Worm (Caenorhabditis elegans) whole organism, young adult: ENCODE results near the gene Y71H2AM.1.

Experiments used
- B0019.2 ChIP-seq: fragments of 200-800 bp; sonication (Bioruptor generic); conservative IDR thresholded peaks from 2 replicates; pipeline ENCODE4 v1.3.6; 2022; ENCODE audit warnings: missing genetic modification reagents, missing genetic modification characterization, missing compliant biosample characterization
- B0035.1 ChIP-seq: sonication (generic microtip); optimal IDR thresholded peaks from 2 replicates; lab custom pipeline; 2016; ENCODE audit warnings: missing genetic modification characterization, mild to moderate bottlenecking, missing compliant biosample characterization, missing genotype, missing genetic modification reagents
- B0261.1 ChIP-seq: sonication (generic microtip); optimal IDR thresholded peaks from 2 replicates; lab custom pipeline; 2016; ENCODE audit warnings: mild to moderate bottlenecking, missing genetic modification characterization, moderate library complexity, missing compliant biosample characterization
- B0336.3 ChIP-seq: fragments of 200-800 bp; sonication (Bioruptor generic); IDR thresholded peaks from 2 replicates; pipeline ENCODE4 v1.3.6; 2022; ENCODE audit warnings: missing genetic modification characterization, missing compliant biosample characterization
- F22D6.2 ChIP-seq: sonication (generic microtip); optimal IDR thresholded peaks from 2 replicates; lab custom pipeline; 2016; ENCODE audit warnings: mild to moderate bottlenecking, missing genetic modification characterization, missing compliant biosample characterization
- F33H1.4 ChIP-seq: fragments of 200-800 bp; sonication (Bioruptor generic); IDR thresholded peaks from 2 replicates; pipeline ENCODE4 v1.3.6; 2022; ENCODE audit warnings: missing genetic modification reagents, missing genetic modification characterization, missing compliant biosample characterization
- F55B11.4 ChIP-seq: sonication (generic microtip); optimal IDR thresholded peaks from 2 replicates; lab custom pipeline; 2016; ENCODE audit warnings: missing compliant biosample characterization, missing genetic modification characterization, borderline replicate concordance; ENCODE audit not compliant: insufficient read depth
- K11D2.4 ChIP-seq: fragments of 200-800 bp; sonication (Bioruptor generic); IDR thresholded peaks from 2 replicates; pipeline ENCODE4 v1.3.6; 2022; ENCODE audit warnings: missing genetic modification reagents, missing genetic modification characterization, missing compliant biosample characterization
- T07F8.4 ChIP-seq: sonication (generic microtip); optimal IDR thresholded peaks from 2 replicates; lab custom pipeline; 2016; ENCODE audit warnings: mild to moderate bottlenecking, missing genetic modification characterization, moderate library complexity, missing compliant biosample characterization
- T26A5.8 ChIP-seq: sonication (generic microtip); optimal IDR thresholded peaks from 2 replicates; lab custom pipeline; 2016; ENCODE audit warnings: missing genetic modification characterization, missing compliant biosample characterization
- Y53G8AR.9 ChIP-seq: fragments of 200-800 bp; sonication (Bioruptor generic); conservative IDR thresholded peaks from 2 replicates; pipeline ENCODE4 v1.3.6; 2022; ENCODE audit warnings: missing genetic modification reagents, missing genetic modification characterization, missing compliant biosample characterization
- Y67H2A.10 ChIP-seq: fragments of 200-800 bp; sonication (Bioruptor generic); conservative IDR thresholded peaks from 2 replicates; pipeline ENCODE4 v1.3.6; 2022; ENCODE audit warnings: missing genetic modification reagents, missing genetic modification characterization, missing compliant biosample characterization
- Y95B8A.8 ChIP-seq: fragments of 200-800 bp; sonication (Bioruptor generic); IDR thresholded peaks from 2 replicates; pipeline ENCODE4 v1.3.6; 2022; ENCODE audit warnings: missing genetic modification reagents, missing genetic modification characterization, missing compliant biosample characterization
- ZK185.1 ChIP-seq: sonication (generic microtip); optimal IDR thresholded peaks from 2 replicates; lab custom pipeline; 2016; ENCODE audit warnings: mild to moderate bottlenecking, missing genetic modification characterization, missing compliant biosample characterization; ENCODE audit not compliant: poor library complexity, severe bottlenecking
- akir-1 ChIP-seq: fragments of 200-800 bp; sonication (Bioruptor generic); optimal IDR thresholded peaks from 2 replicates; lab custom pipeline; 2018; ENCODE audit warnings: mild to moderate bottlenecking, missing genetic modification characterization, moderate library complexity, missing compliant biosample characterization
- ama-1 ChIP-seq, 3 experiments: fragments of 150-350 bp in 1 of 3; sonication (generic microtip) in 2 of 3; optimal IDR thresholded peaks; 2 replicates each; lab custom pipeline; 2014 to 2018; ENCODE audit warnings: missing biosample characterization in 2 of 3, missing genetic modification characterization in 2 of 3, missing genetic modification reagents in 2 of 3
- aptf-2 ChIP-seq: fragments of 200-800 bp; sonication (Bioruptor generic); conservative IDR thresholded peaks from 2 replicates; pipeline ENCODE4 v1.3.6; 2022; ENCODE audit warnings: missing genetic modification reagents, missing genetic modification characterization, missing compliant biosample characterization
- bed-1 ChIP-seq: fragments of 200-800 bp; sonication (Bioruptor generic); IDR thresholded peaks from 2 replicates; pipeline ENCODE4 v1.3.6; 2022; ENCODE audit warnings: missing genetic modification reagents, missing genetic modification characterization, missing compliant biosample characterization
- bed-2 ChIP-seq: fragments of 200-800 bp; sonication (Bioruptor generic); IDR thresholded peaks from 2 replicates; pipeline ENCODE4 v1.3.6; 2022; ENCODE audit warnings: missing genetic modification reagents, missing genetic modification characterization, missing compliant biosample characterization
- ccch-3 ChIP-seq: fragments of 200-800 bp; sonication (Bioruptor generic); optimal IDR thresholded peaks from 2 replicates; lab custom pipeline; 2018; ENCODE audit warnings: mild to moderate bottlenecking, missing genetic modification characterization, missing compliant biosample characterization
- ceh-40 ChIP-seq: fragments of 200-800 bp; sonication (Bioruptor generic); IDR thresholded peaks from 2 replicates; pipeline ENCODE4 v1.3.6; 2022; ENCODE audit warnings: missing genetic modification characterization, missing compliant biosample characterization
- chd-7 ChIP-seq: sonication (generic microtip); optimal IDR thresholded peaks from 2 replicates; lab custom pipeline; 2016; ENCODE audit warnings: mild to moderate bottlenecking, missing genetic modification characterization, moderate library complexity, missing compliant biosample characterization
- egl-44 ChIP-seq: fragments of 200-800 bp; sonication (Bioruptor generic); IDR thresholded peaks from 2 replicates; pipeline ENCODE4 v1.3.6; 2022; ENCODE audit warnings: missing genetic modification reagents, missing genetic modification characterization, missing compliant biosample characterization
- egrh-3 ChIP-seq: fragments of 200-800 bp; sonication (Bioruptor generic); IDR thresholded peaks from 2 replicates; pipeline ENCODE4 v1.3.6; 2022; ENCODE audit warnings: missing genetic modification reagents, missing genetic modification characterization, missing compliant biosample characterization
- ekl-4 ChIP-seq: fragments of 200-800 bp; sonication (Bioruptor generic); IDR thresholded peaks from 2 replicates; pipeline ENCODE4 v1.3.6; 2022; ENCODE audit warnings: missing genetic modification reagents, missing genetic modification characterization, missing compliant biosample characterization
- hlh-26 ChIP-seq: fragments of 200-800 bp; sonication (Bioruptor generic); conservative IDR thresholded peaks from 2 replicates; pipeline ENCODE4 v1.3.6; 2022; ENCODE audit warnings: missing genetic modification reagents, missing genetic modification characterization, missing compliant biosample characterization
- hmg-20 ChIP-seq: fragments of 200-800 bp; sonication (Bioruptor generic); IDR thresholded peaks from 2 replicates; pipeline ENCODE4 v1.3.6; 2022; ENCODE audit warnings: missing genetic modification reagents, missing genetic modification characterization, missing compliant biosample characterization
- lag-1 ChIP-seq: fragments of 200-800 bp; sonication (Bioruptor generic); IDR thresholded peaks from 2 replicates; pipeline ENCODE4 v1.3.6; 2022; ENCODE audit warnings: missing genetic modification reagents, missing genetic modification characterization, missing compliant biosample characterization
- lin-26 ChIP-seq: fragments of 200-800 bp; sonication (Bioruptor generic); IDR thresholded peaks from 2 replicates; pipeline ENCODE4 v1.3.6; 2022; ENCODE audit warnings: missing genetic modification reagents, missing genetic modification characterization, missing compliant biosample characterization
- lin-35 ChIP-seq, 3 experiments: fragments of 150-350 bp in 2 of 3; sonication (generic microtip) in 1 of 3; optimal IDR thresholded peaks; 2 replicates each; lab custom pipeline; 2014 to 2018; ENCODE audit warnings: missing biosample characterization in 3 of 3, missing genetic modification characterization in 3 of 3, missing genetic modification reagents in 3 of 3
- lin-54 ChIP-seq: fragments of 200-800 bp; sonication (Bioruptor generic); optimal IDR thresholded peaks from 2 replicates; lab custom pipeline; 2018; ENCODE audit warnings: mild to moderate bottlenecking, missing genetic modification characterization, missing compliant biosample characterization
- lsl-1 ChIP-seq: fragments of 200-800 bp; sonication (Bioruptor generic); optimal IDR thresholded peaks from 2 replicates; lab custom pipeline; 2018; ENCODE audit warnings: mild to moderate bottlenecking, missing genetic modification characterization, moderate library complexity, missing compliant biosample characterization
- madf-6 ChIP-seq: fragments of 200-800 bp; sonication (Bioruptor generic); IDR thresholded peaks from 2 replicates; pipeline ENCODE4 v1.3.6; 2022; ENCODE audit warnings: missing genetic modification reagents, missing genetic modification characterization, missing compliant biosample characterization
- nfya-1 ChIP-seq: sonication (generic microtip); optimal IDR thresholded peaks from 2 replicates; lab custom pipeline; 2017; ENCODE audit warnings: antibody characterized with exemption, missing compliant biosample characterization, missing genetic modification characterization, borderline replicate concordance; ENCODE audit not compliant: insufficient read depth
- nfyb-1 ChIP-seq: fragments of 200-800 bp; sonication (Bioruptor generic); IDR thresholded peaks from 2 replicates; pipeline ENCODE4 v1.3.6; 2022; ENCODE audit warnings: missing genetic modification reagents, missing genetic modification characterization, missing compliant biosample characterization
- nhr-179 ChIP-seq: sonication (generic microtip); optimal IDR thresholded peaks from 2 replicates; lab custom pipeline; 2016; ENCODE audit warnings: mild to moderate bottlenecking, missing genetic modification characterization, missing compliant biosample characterization
- pha-4 ChIP-seq: fragments of 150-350 bp; sonication (generic microtip); optimal IDR thresholded peaks from 2 replicates; lab custom pipeline; 2014; ENCODE audit warnings: missing biosample characterization, missing genetic modification reagents, missing genetic modification characterization
- rcor-1 ChIP-seq: fragments of 200-800 bp; sonication (Bioruptor generic); IDR thresholded peaks from 2 replicates; pipeline ENCODE4 v1.3.6; 2022; ENCODE audit warnings: missing genetic modification reagents, missing genetic modification characterization, missing compliant biosample characterization
- rpc-1 ChIP-seq, 2 experiments: fragments of 150-350 bp in 1 of 2; sonication (generic microtip) in 1 of 2; optimal IDR thresholded peaks; 2 replicates each; lab custom pipeline; 2014 to 2018; ENCODE audit warnings: missing biosample characterization in 1 of 2, missing genetic modification characterization in 1 of 2, missing genetic modification reagents in 1 of 2, missing genotype in 1 of 2
- snpc-1.1 ChIP-seq: sonication (generic microtip); optimal IDR thresholded peaks from 2 replicates; lab custom pipeline; 2017; ENCODE audit warnings: missing genetic modification characterization, mild to moderate bottlenecking, missing compliant biosample characterization, antibody characterized with exemption, moderate library complexity, missing genotype, missing genetic modification reagents; ENCODE audit not compliant: insufficient read depth
- snpc-1.3 ChIP-seq: sonication (generic microtip); optimal IDR thresholded peaks from 2 replicates; lab custom pipeline; 2017; ENCODE audit warnings: missing genetic modification characterization, mild to moderate bottlenecking, missing compliant biosample characterization, antibody characterized with exemption, moderate library complexity, missing genotype, missing genetic modification reagents; ENCODE audit not compliant: insufficient read depth
- sptf-2 ChIP-seq: fragments of 200-800 bp; sonication (Bioruptor generic); optimal IDR thresholded peaks from 2 replicates; lab custom pipeline; 2018; ENCODE audit warnings: mild to moderate bottlenecking, missing genetic modification characterization, missing compliant biosample characterization
- tbx-9 ChIP-seq: sonication (generic microtip); optimal IDR thresholded peaks from 2 replicates; lab custom pipeline; 2016; ENCODE audit warnings: borderline replicate concordance, missing genetic modification characterization, inconsistent platforms, missing compliant biosample characterization
- tlf-1 ChIP-seq: fragments of 200-800 bp; sonication (Bioruptor generic); optimal IDR thresholded peaks from 2 replicates; lab custom pipeline; 2018; ENCODE audit warnings: mild to moderate bottlenecking, missing genetic modification characterization, missing compliant biosample characterization
- ztf-18 ChIP-seq: sonication (generic microtip); optimal IDR thresholded peaks from 2 replicates; lab custom pipeline; 2016; ENCODE audit warnings: missing genotype, mild to moderate bottlenecking, missing genetic modification characterization, missing compliant biosample characterization
- ztf-25 ChIP-seq: fragments of 200-800 bp; sonication (Bioruptor generic); IDR thresholded peaks from 2 replicates; pipeline ENCODE4 v1.3.6; 2022; ENCODE audit warnings: missing genetic modification reagents, missing genetic modification characterization, missing compliant biosample characterization
- ztf-26 ChIP-seq: sonication (generic microtip); optimal IDR thresholded peaks from 2 replicates; lab custom pipeline; 2017; ENCODE audit warnings: missing genetic modification characterization, missing compliant biosample characterization

Gene Y71H2AM.1

DNA sequence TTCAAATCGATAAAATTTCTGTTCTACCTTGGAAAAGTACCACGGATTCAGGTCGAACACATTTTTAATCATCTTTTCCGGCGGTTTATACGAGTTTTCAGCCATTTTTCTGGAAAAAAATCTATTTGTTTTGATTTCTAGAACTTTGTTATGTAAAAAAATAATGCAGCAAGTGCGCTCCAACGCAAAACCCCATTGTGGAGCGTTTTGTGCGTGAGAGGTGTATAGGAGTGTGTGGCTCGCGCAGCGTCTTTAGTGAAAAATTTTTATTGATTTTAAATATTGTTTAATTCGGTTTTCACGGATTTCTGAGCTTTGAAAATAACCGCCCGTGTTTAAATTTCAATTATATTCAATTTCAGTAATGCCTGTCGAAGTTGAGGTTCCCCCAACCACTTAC, 41.0 kb upstream of the Y71H2AM.1 start, which contains the start of gene Y71H2AM.20:
Gene Y71H2AM.20, minus strand, starts transcription at position 109 of the 400 bp plus-strand sequence.
- TF ChIP-seq hmg-20 (GFP tag; lab: Robert Waterston, UW) = no peak
- no peak for TF ChIP-seq nhr-179 (tag; lab: Kevin White, UChicago)
- no peak for TF ChIP-seq ztf-25 (GFP tag; lab: Robert Waterston, UW)
- no peak for TF ChIP-seq nfya-1 (tag; lab: Kevin White, UChicago)
- TF ChIP-seq lin-54 = peak; percentile 94
- TF ChIP-seq B0336.3 (GFP tag; lab: Robert Waterston, UW) = peak; percentile 69; the same call in 1 of the 2 replicates
- no peak for TF ChIP-seq ama-1 (optimal IDR thresholded peaks at IDR 0.05; lab: Kevin White, UChicago)
- no peak for TF ChIP-seq ama-1 (GFP tag; optimal IDR thresholded peaks at IDR 0.05; lab: Kevin White, UChicago)
- TF ChIP-seq snpc-1.1 (tag; lab: Kevin White, UChicago) = peak; percentile 71
- TF ChIP-seq egl-44 (GFP tag; lab: Robert Waterston, UW) = peak; percentile 67; the same call in 1 of the 2 replicates
- TF ChIP-seq lag-1 (GFP tag; lab: Robert Waterston, UW) = no peak
- TF ChIP-seq tlf-1 (GFP tag; lab: Kevin White, UChicago) = peak; percentile 92
- TF ChIP-seq Y53G8AR.9 (GFP tag; lab: Robert Waterston, UW) = peak; percentile 93
- TF ChIP-seq bed-2 = no peak
- peak; percentile 95 for TF ChIP-seq ekl-4
- TF ChIP-seq aptf-2 (GFP tag; lab: Robert Waterston, UW) = 0 out of 2 replicates have a peak, but pooled peaks have one; percentile 8
- peak; percentile 67 for TF ChIP-seq chd-7
- TF ChIP-seq F55B11.4 (tag; lab: Kevin White, UChicago) = no peak
- peak; percentile 90 for TF ChIP-seq nfyb-1 (GFP tag; lab: Robert Waterston, UW)
- TF ChIP-seq bed-1 (GFP tag; lab: Robert Waterston, UW) = no peak
- TF ChIP-seq egrh-3 (GFP tag; lab: Robert Waterston, UW) = 0 out of 2 replicates have a peak, but pooled peaks have one; percentile 21
- TF ChIP-seq Y67H2A.10 = peak; percentile 89
- TF ChIP-seq rpc-1 (optimal IDR thresholded peaks at IDR 0.05; lab: Kevin White, UChicago) = peak; percentile 10
- no peak for TF ChIP-seq rpc-1 (tag; optimal IDR thresholded peaks at IDR 0.05; lab: Kevin White, UChicago)
- peak; percentile 94 for TF ChIP-seq Y95B8A.8
- TF ChIP-seq ztf-18 (tag; lab: Kevin White, UChicago) = peak; percentile 83
- TF ChIP-seq rcor-1 (GFP tag; lab: Robert Waterston, UW) = peak; percentile 84
- peak; percentile 85 for TF ChIP-seq F33H1.4 (GFP tag; lab: Robert Waterston, UW)
- peak; percentile 90 for TF ChIP-seq madf-6 (GFP tag; lab: Robert Waterston, UW)
- TF ChIP-seq snpc-1.3 (tag; lab: Kevin White, UChicago) = peak; percentile 95
- TF ChIP-seq lin-26 (GFP tag; lab: Robert Waterston, UW) = peak; percentile 76; the same call in 1 of the 2 replicates
- peak; percentile 39 for TF ChIP-seq F22D6.2
- TF ChIP-seq ztf-26 (tag; lab: Kevin White, UChicago) = peak; percentile 72
- TF ChIP-seq B0261.1 = peak; percentile 1
- peak; percentile 91 for TF ChIP-seq K11D2.4 (GFP tag; lab: Robert Waterston, UW)
- TF ChIP-seq pha-4 (tag; lab: Kevin White, UChicago) = peak; percentile 97
- TF ChIP-seq hlh-26 (GFP tag; lab: Robert Waterston, UW) = no peak
- no peak for TF ChIP-seq tbx-9 (tag; lab: Kevin White, UChicago)
- TF ChIP-seq lin-35 (GFP tag; optimal IDR thresholded peaks at IDR 0.05; lab: Kevin White, UChicago) = peak; percentile 30 to 95 (median 34)
- TF ChIP-seq lsl-1 = peak; percentile 92
- peak; percentile 93 for TF ChIP-seq ZK185.1
- TF ChIP-seq ceh-40 (GFP tag; lab: Robert Waterston, UW) = no peak
- TF ChIP-seq akir-1 (GFP tag; lab: Kevin White, UChicago) = no peak
- TF ChIP-seq B0019.2 (GFP tag; lab: Robert Waterston, UW) = peak; percentile 85
- TF ChIP-seq T26A5.8 (tag; lab: Kevin White, UChicago) = no peak
- TF ChIP-seq B0035.1 (tag; lab: Kevin White, UChicago) = no peak
- TF ChIP-seq ccch-3 (GFP tag; lab: Kevin White, UChicago) = no peak
- peak; percentile 45 for TF ChIP-seq T07F8.4
- no peak for TF ChIP-seq sptf-2 (GFP tag; lab: Kevin White, UChicago)
